Fruit fly (Drosophila melanogaster): Measurements from ENCODE around the gene HDAC11.

dm6 chr3R:24812394-24812793 is 43.6 kb downstream of the HDAC11 start:
- no peak for TF ChIP-seq fd85E (GFP tag; optimal IDR thresholded peaks at IDR 0.05)
- TF ChIP-seq Ets96B (tag; optimal IDR thresholded peaks at IDR 0.05): no peak
- no peak for TF ChIP-seq CG3919 (GFP tag; optimal IDR thresholded peaks at IDR 0.05)
- no peak for TF ChIP-seq CG16779 (tag; optimal IDR thresholded peaks at IDR 0.05)
- no peak for TF ChIP-seq CG6792 (GFP tag; optimal IDR thresholded peaks at IDR 0.05)
